Worm (Caenorhabditis elegans) whole organism, L2 larva: ENCODE results near the gene Y71H10B.1.
A peak's percentile ranks its signal among the peaks of the same experiment; 100 is the strongest.

Source experiments
- C34F6.9 ChIP-seq: fragments of 150-350 bp; optimal IDR thresholded peaks from 2 replicates; lab custom pipeline; 2014; ENCODE audit warnings: missing biosample characterization, missing genetic modification characterization
- F13H6.1 ChIP-seq: sonication (generic microtip); optimal IDR thresholded peaks from 2 replicates; lab custom pipeline; 2016; ENCODE audit warnings: missing genetic modification characterization, missing compliant biosample characterization
- Y55F3AM.14 ChIP-seq: fragments of 200-800 bp; sonication (Bioruptor generic); optimal IDR thresholded peaks from 2 replicates; lab custom pipeline; 2018; ENCODE audit warnings: mild to moderate bottlenecking, missing genetic modification characterization, missing compliant biosample characterization
- alr-1 ChIP-seq: fragments of 150-350 bp; optimal IDR thresholded peaks from 2 replicates; lab custom pipeline; 2014; ENCODE audit warnings: missing biosample characterization, missing genetic modification characterization
- aly-2 ChIP-seq: fragments of 150-350 bp; optimal IDR thresholded peaks from 2 replicates; lab custom pipeline; 2014; ENCODE audit warnings: missing biosample characterization, missing genetic modification characterization
- blmp-1 ChIP-seq: sonication (generic microtip); optimal IDR thresholded peaks from 2 replicates; lab custom pipeline; 2017; ENCODE audit warnings: missing genetic modification characterization, mild to moderate bottlenecking, missing compliant biosample characterization, antibody characterized with exemption, moderate library complexity; ENCODE audit not compliant: insufficient read depth
- ceh-16 ChIP-seq: fragments of 150-350 bp; optimal IDR thresholded peaks from 2 replicates; lab custom pipeline; 2014; ENCODE audit warnings: missing biosample characterization, missing genetic modification characterization
- ceh-82 ChIP-seq: fragments of 150-350 bp; optimal IDR thresholded peaks from 2 replicates; lab custom pipeline; 2014; ENCODE audit warnings: missing biosample characterization, missing genetic modification characterization
- crh-2 ChIP-seq: sonication (generic microtip); optimal IDR thresholded peaks from 2 replicates; lab custom pipeline; 2017; ENCODE audit warnings: missing biosample characterization, missing genetic modification characterization
- dmd-4 ChIP-seq: sonication (generic microtip); optimal IDR thresholded peaks from 2 replicates; lab custom pipeline; 2017; ENCODE audit warnings: missing biosample characterization, missing genetic modification characterization
- egl-27 ChIP-seq: sonication (generic microtip); optimal IDR thresholded peaks from 3 replicates; lab custom pipeline; 2017; ENCODE audit warnings: missing biosample characterization, missing genetic modification reagents, missing genetic modification characterization
- elt-1 ChIP-seq: fragments of 150-350 bp; optimal IDR thresholded peaks from 2 replicates; lab custom pipeline; 2014; ENCODE audit warnings: missing biosample characterization, missing genetic modification characterization
- elt-3 ChIP-seq: sonication (generic microtip); optimal IDR thresholded peaks from 2 replicates; lab custom pipeline; 2017; ENCODE audit warnings: missing biosample characterization, missing genetic modification characterization
- fos-1 ChIP-seq: fragments of 150-350 bp; optimal IDR thresholded peaks from 2 replicates; lab custom pipeline; 2014; ENCODE audit warnings: missing biosample characterization, missing genetic modification characterization
- lin-39 ChIP-seq: fragments of 150-350 bp; optimal IDR thresholded peaks from 2 replicates; lab custom pipeline; 2014; ENCODE audit warnings: missing biosample characterization, missing genetic modification reagents, missing genetic modification characterization
- mab-5 ChIP-seq: fragments of 150-350 bp; optimal IDR thresholded peaks from 2 replicates; lab custom pipeline; 2014; ENCODE audit warnings: missing biosample characterization, missing genetic modification characterization
- mbf-1 ChIP-seq: sonication (generic microtip); optimal IDR thresholded peaks from 2 replicates; lab custom pipeline; 2017; ENCODE audit warnings: missing biosample characterization, missing genetic modification characterization
- mdl-1 ChIP-seq, 2 experiments: fragments of 150-350 bp in 1 of 2; sonication (generic microtip) in 1 of 2; optimal IDR thresholded peaks; 2 replicates each; lab custom pipeline; 2017; ENCODE audit warnings: missing biosample characterization in 2 of 2, missing genetic modification characterization in 2 of 2
- nhr-10 ChIP-seq: sonication (generic microtip); optimal IDR thresholded peaks from 2 replicates; lab custom pipeline; 2017; ENCODE audit warnings: missing biosample characterization, missing genetic modification characterization
- nhr-12 ChIP-seq: fragments of 150-350 bp; optimal IDR thresholded peaks from 2 replicates; lab custom pipeline; 2014; ENCODE audit warnings: missing biosample characterization, missing genetic modification characterization
- nhr-129 ChIP-seq: fragments of 150-350 bp; optimal IDR thresholded peaks from 2 replicates; lab custom pipeline; 2014; ENCODE audit warnings: missing biosample characterization, missing genetic modification characterization
- nhr-21 ChIP-seq: fragments of 150-350 bp; optimal IDR thresholded peaks from 2 replicates; lab custom pipeline; 2014; ENCODE audit warnings: missing biosample characterization, missing genetic modification characterization
- nhr-23 ChIP-seq: fragments of 150-350 bp; optimal IDR thresholded peaks from 2 replicates; lab custom pipeline; 2014; ENCODE audit warnings: missing biosample characterization, missing genetic modification reagents, missing genetic modification characterization
- nhr-25 ChIP-seq: fragments of 150-350 bp; sonication (generic microtip); optimal IDR thresholded peaks from 3 replicates; lab custom pipeline; 2014; ENCODE audit warnings: missing biosample characterization, missing genetic modification characterization
- nhr-6 ChIP-seq: fragments of 150-350 bp; optimal IDR thresholded peaks from 2 replicates; lab custom pipeline; 2014; ENCODE audit warnings: missing biosample characterization, missing genetic modification characterization
- peb-1 ChIP-seq: fragments of 150-350 bp; optimal IDR thresholded peaks from 2 replicates; lab custom pipeline; 2014; ENCODE audit warnings: missing biosample characterization, missing genetic modification characterization
- skn-1 ChIP-seq: sonication (generic microtip); optimal IDR thresholded peaks from 2 replicates; lab custom pipeline; 2017; ENCODE audit warnings: missing biosample characterization, missing genetic modification characterization
- sma-9 ChIP-seq, 2 experiments: fragments of 150-350 bp in 1 of 2; sonication (generic microtip) in 1 of 2; optimal IDR thresholded peaks; 2 replicates each; lab custom pipeline; 2014 to 2016; ENCODE audit warnings: missing genetic modification characterization in 2 of 2, mild to moderate bottlenecking in 1 of 2, missing biosample characterization in 1 of 2, missing compliant biosample characterization in 1 of 2, missing genetic modification reagents in 1 of 2, moderate library complexity in 1 of 2
- snpc-4 ChIP-seq: fragments of 150-350 bp; optimal IDR thresholded peaks from 2 replicates; lab custom pipeline; 2014; ENCODE audit warnings: missing biosample characterization, missing genetic modification characterization
- unc-39 ChIP-seq: fragments of 150-350 bp; optimal IDR thresholded peaks from 2 replicates; lab custom pipeline; 2014; ENCODE audit warnings: missing biosample characterization, missing genetic modification characterization
- unc-55 ChIP-seq: fragments of 150-350 bp; sonication (generic microtip); optimal IDR thresholded peaks from 3 replicates; lab custom pipeline; 2014; ENCODE audit warnings: missing biosample characterization, missing genetic modification reagents, missing genetic modification characterization
- unc-62 ChIP-seq: fragments of 150-350 bp; optimal IDR thresholded peaks from 2 replicates; lab custom pipeline; 2014; ENCODE audit warnings: missing biosample characterization, missing genetic modification reagents, missing genetic modification characterization
- zag-1 ChIP-seq: fragments of 150-350 bp; optimal IDR thresholded peaks from 2 replicates; lab custom pipeline; 2014; ENCODE audit warnings: missing biosample characterization, missing genetic modification characterization
- ztf-1 ChIP-seq: fragments of 200-800 bp; sonication (Bioruptor generic); conservative IDR thresholded peaks from 2 replicates; pipeline ENCODE4 v1.3.6; 2022; ENCODE audit warnings: missing genetic modification characterization, missing compliant biosample characterization

Y71H10B.1 gene

DNA sequence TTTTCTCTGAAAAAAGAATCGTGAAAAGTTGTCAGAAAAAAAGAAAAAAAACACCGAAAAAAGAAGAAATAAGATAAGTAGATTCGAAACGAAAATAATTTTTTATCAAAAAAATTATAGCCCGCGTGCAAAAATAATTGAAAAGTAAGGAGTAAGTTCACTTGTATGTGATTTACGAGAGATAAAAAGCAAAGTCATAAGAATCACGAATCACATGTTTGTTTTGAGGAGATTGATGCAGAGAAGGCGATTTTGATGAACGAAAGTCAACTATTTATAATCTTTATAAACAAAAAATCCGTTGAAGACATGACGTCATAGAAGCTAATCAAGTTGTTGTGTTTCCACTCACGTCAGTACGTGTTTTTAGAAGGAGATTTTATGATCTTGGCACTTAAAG, at the start of gene Y71H10B.1:
Y71H10B.1 (minus strand) TSS at position 6 of the 400 bp plus-strand sequence.
- TF ChIP-seq nhr-10 (no peak), alr-1 (no peak), mdl-1 (tag; optimal IDR thresholded peaks at IDR 0.05; lab: Kevin White, UChicago) (no peak), crh-2 (tag; lab: Kevin White, UChicago) (no peak), lin-39 (tag; lab: Kevin White, UChicago) (no peak), egl-27 (tag; lab: Kevin White, UChicago) (no peak), elt-3 (tag; lab: Kevin White, UChicago) (no peak), ceh-82 (tag; lab: Kevin White, UChicago) (no peak), unc-39 (no peak), nhr-23 (tag; lab: Kevin White, UChicago) (no peak), fos-1 (tag; lab: Kevin White, UChicago) (no peak), snpc-4 (tag; lab: Kevin White, UChicago) (no peak), nhr-25 (tag; lab: Kevin White, UChicago) (peak; percentile 7), nhr-6 (tag; lab: Kevin White, UChicago) (no peak), nhr-21 (tag; lab: Kevin White, UChicago) (no peak), C34F6.9 (tag; lab: Kevin White, UChicago) (peak; percentile 21)
- TF ChIP-seq, all 48 proteins: peak for 2

DNA sequence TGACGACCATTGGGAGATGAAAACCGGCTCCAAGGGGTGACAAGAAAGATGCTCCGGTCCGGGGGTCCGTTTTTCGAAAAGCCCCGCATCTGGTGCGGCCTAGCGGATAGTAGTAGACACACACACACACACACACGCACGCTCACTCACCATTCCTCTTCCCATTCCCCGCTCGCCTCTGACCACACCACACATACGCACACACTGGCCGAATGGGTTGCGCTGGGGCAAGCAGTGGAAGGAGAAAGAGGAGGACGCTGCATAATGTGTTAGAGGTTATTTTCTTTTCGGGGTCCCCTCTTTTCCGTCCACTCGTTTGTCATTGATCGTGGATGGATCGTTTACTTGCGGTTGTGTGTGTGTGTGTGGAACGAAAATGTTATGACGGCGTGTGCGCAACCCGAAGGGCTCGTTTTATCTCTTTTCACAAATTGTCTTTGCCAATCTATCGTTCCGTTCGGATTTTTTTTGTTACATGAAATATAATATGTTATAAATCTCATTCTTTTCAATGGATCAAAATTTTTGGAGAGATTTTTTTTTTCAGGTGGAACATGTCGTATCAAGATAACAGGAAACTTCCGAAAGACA, 45.3 kb upstream of the Y71H10B.1 start, which contains the start of gene vang-1:
vang-1 (plus strand) TSS at position 541 of the 591 bp plus-strand sequence.
- TF ChIP-seq unc-55 (GFP tag; lab: Kevin White, UChicago), result peak; percentile 43
- no peak for TF ChIP-seq ztf-1 (GFP tag; lab: Robert Waterston, UW)
- TF ChIP-seq C34F6.9 (tag; lab: Kevin White, UChicago), result peak; percentile 18
- TF ChIP-seq nhr-6 (tag; lab: Kevin White, UChicago), result no peak
- TF ChIP-seq Y55F3AM.14 (GFP tag; lab: Kevin White, UChicago), result no peak
- TF ChIP-seq peb-1 (tag; lab: Kevin White, UChicago), result no peak
- TF ChIP-seq F13H6.1, result peak; percentile 27
- TF ChIP-seq lin-39 (tag; lab: Kevin White, UChicago), result no peak
- peak; percentile 19 for TF ChIP-seq zag-1 (tag; lab: Kevin White, UChicago)
- TF ChIP-seq fos-1 (tag; lab: Kevin White, UChicago), result peak; percentile 4
- TF ChIP-seq nhr-129, result peak; percentile 23
- peak; percentile 56 for TF ChIP-seq mab-5 (tag; lab: Kevin White, UChicago)

DNA sequence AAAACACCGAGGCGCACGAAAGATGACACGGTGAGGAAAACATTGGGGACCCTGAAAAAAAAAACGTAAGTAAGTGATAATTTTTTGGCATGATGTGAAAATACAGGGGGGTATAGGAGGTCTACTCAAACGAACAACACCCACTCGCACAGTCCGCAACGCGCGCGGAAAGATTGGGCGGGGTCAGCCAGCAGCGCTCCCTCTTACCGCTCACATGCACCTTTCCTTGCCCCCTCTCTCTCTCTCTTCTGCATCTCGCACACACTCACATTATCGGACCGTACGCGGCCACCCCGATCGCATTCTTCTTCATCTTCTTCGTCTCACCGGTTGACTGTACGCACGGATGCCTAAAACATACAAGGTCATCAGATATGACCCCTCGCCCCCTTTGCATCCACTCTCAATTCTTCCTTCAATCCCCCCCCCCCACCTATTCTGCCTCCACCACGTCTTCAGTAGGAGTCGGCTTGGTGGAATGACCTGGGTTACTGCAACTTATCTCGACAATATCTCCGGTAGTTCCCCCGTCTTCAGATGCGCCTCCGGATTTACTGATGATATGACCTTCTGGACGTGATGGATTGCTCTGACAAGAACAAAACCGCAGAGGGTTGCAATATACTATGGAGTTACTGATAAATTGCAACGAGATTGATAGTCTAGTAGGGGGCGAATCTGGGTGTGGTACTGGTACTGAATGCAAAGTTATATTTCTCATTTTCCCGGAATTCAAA, 39.6 kb upstream of the Y71H10B.1 start, which contains the start of gene F53B3.5:
F53B3.5 (minus strand) TSS at position 51 of the 737 bp plus-strand sequence.
- TF ChIP-seq nhr-25 (tag; lab: Kevin White, UChicago) (peak; percentile 36), mbf-1 (no peak), ceh-16 (tag; lab: Kevin White, UChicago) (peak; percentile 81), dmd-4 (tag; lab: Kevin White, UChicago) (no peak), elt-1 (tag; lab: Kevin White, UChicago) (peak; percentile 65), fos-1 (tag; lab: Kevin White, UChicago) (peak; percentile 14)

DNA sequence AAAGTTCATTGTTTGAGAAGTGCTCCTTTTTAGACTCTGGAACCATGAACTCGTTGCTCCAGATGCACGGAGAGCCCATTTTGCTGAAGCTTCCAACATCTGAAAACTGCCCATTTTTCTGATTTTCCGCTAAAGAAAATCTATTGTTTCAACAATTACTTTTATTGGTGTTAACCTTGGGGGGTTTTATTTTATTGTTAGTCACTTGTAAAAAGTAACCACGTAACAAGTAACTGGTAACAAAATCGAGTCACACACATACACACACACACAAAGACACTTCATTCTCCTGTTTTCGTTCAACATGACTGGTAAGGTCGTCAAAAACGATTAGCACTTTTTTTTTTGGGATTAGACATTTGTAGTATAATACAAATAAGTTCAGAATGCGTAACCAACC, 37.3 kb upstream of the Y71H10B.1 start:
- TF ChIP-seq elt-1 (tag; lab: Kevin White, UChicago) (no peak), aly-2 (tag; lab: Kevin White, UChicago) (no peak), blmp-1 (no peak), nhr-25 (tag; lab: Kevin White, UChicago) (peak; percentile 3), mab-5 (tag; lab: Kevin White, UChicago) (no peak), nhr-12 (no peak)

DNA sequence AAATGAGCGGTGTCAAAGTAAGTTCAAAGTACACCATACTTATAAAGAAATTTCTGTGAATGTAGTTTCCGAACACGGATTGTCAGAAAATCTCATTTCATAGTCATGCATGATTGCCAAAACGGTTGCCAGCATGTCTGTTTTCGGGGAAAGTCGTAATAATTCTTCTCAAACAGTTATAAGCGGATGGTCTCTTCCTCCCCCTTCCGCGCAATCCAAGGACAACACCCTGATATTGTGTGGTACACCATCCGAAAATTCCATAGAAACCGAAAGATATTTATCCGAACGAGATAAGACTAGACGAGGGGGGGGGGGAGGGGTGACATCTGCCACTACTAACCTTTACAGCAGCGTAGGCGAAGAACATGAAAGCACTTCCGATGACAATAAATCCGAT, 34.5 kb upstream of the Y71H10B.1 start:
- TF ChIP-seq snpc-4 (tag; lab: Kevin White, UChicago) (no peak), unc-62 (no peak), unc-39 (no peak), sma-9 (GFP tag; optimal IDR thresholded peaks at IDR 0.05; lab: Kevin White, UChicago) (no peak), sma-9 (tag; optimal IDR thresholded peaks at IDR 0.05; lab: Kevin White, UChicago) (no peak), peb-1 (tag; lab: Kevin White, UChicago) (no peak), nhr-23 (tag; lab: Kevin White, UChicago) (no peak), skn-1 (tag; lab: Kevin White, UChicago) (no peak), mbf-1 (no peak), fos-1 (tag; lab: Kevin White, UChicago) (no peak)
